Worm (Caenorhabditis elegans): ENCODE measurements around the gene C08F11.7.

C08F11.7 gene

DNA sequence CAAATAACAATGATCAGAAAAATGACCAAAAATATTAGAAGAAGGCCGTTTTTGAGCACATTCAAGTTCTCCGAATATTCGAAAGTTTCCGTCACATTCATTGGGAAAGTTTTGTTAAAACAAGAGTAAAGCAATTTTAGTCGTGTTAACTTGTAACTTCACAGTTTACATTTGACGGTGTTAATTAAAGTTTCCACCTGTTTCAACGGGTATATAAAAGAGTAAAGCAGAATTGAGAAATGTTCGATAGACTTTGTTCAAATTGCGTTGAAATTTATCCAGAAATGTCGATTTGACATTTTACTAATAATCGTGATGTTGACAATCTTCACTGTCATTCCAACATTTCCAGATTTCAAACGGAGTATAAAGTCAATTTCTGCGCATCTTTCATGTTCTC is 8.7 kb downstream of the C08F11.7 start, which contains the start of gene srz-29:
TSS of gene srz-29 (minus strand) at position 101 of the 400 bp plus-strand sequence.
- TF ChIP-seq pax-3 (tag; optimal IDR thresholded peaks at IDR 0.05) (no peak), tbx-2 (tag; optimal IDR thresholded peaks at IDR 0.05) (no peak), ama-1 (optimal IDR thresholded peaks at IDR 0.05) (no peak), nhr-237 (tag; optimal IDR thresholded peaks at IDR 0.05) (no peak), xbp-1 (tag; optimal IDR thresholded peaks at IDR 0.05) (no peak), ceh-90 (tag; optimal IDR thresholded peaks at IDR 0.05) (no peak), irx-1 (tag; optimal IDR thresholded peaks at IDR 0.05) (no peak), sox-4 (tag; optimal IDR thresholded peaks at IDR 0.05) (no peak), grh-1 (GFP tag; IDR thresholded peaks at IDR 0.05) (no peak), snu-23 (GFP tag; optimal IDR thresholded peaks at IDR 0.05) (no peak), lin-15B (tag; optimal IDR thresholded peaks at IDR 0.05) (no peak), hlh-4 (tag; optimal IDR thresholded peaks at IDR 0.05) (no peak)

DNA sequence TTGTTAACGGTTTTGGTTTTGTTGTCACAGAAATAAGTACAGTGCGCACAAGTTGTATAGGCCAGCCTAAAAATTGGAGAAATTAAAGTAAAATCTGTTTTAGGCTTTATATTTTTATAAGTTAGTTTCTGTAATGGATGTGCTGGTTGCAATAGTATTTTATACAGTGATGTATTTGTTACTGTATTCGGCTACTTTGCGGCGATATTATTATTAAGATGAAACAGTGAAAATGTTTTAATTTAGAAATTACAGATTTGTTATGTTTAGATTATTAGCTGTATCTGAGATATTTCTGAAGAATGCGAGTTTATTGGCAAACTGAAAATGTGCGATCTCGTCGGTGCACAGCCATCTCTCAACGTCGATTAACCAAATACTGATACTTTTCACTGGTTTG is 10.5 kb downstream of the C08F11.7 start, which contains the start of gene ule-4:
TSS of gene ule-4 (minus strand) at position 101 of the 400 bp plus-strand sequence.
- TF ChIP-seq pax-3 (tag; optimal IDR thresholded peaks at IDR 0.05) (no peak), lin-15B (tag; optimal IDR thresholded peaks at IDR 0.05) (no peak), egl-27 (tag; optimal IDR thresholded peaks at IDR 0.05) (no peak), nhr-47 (tag; optimal IDR thresholded peaks at IDR 0.05) (no peak), ceh-63 (GFP tag; optimal IDR thresholded peaks at IDR 0.05) (no peak), fkh-4 (tag; optimal IDR thresholded peaks at IDR 0.05; ENCODE audit: borderline replicate concordance) (no peak), dpl-1 (GFP tag; optimal IDR thresholded peaks at IDR 0.05) (no peak), vab-15 (tag; optimal IDR thresholded peaks at IDR 0.05) (no peak), aha-1 (tag; optimal IDR thresholded peaks at IDR 0.05) (no peak), swsn-7 (tag; optimal IDR thresholded peaks at IDR 0.05) (no peak), nhr-19 (GFP tag; conservative IDR thresholded peaks at IDR 0.05) (no peak), grh-1 (GFP tag; IDR thresholded peaks at IDR 0.05) (no peak), ces-1 (GFP tag; optimal IDR thresholded peaks at IDR 0.05) (no peak), jun-1 (tag; optimal IDR thresholded peaks at IDR 0.05) (no peak), fos-1 (tag; optimal IDR thresholded peaks at IDR 0.05) (no peak), nhr-71 (tag; optimal IDR thresholded peaks at IDR 0.05) (no peak), unc-30 (tag; optimal IDR thresholded peaks at IDR 0.05) (no peak), fkh-8 (tag; optimal IDR thresholded peaks at IDR 0.05) (no peak), pag-3 (tag; optimal IDR thresholded peaks at IDR 0.05; ENCODE audit: borderline replicate concordance, insufficient read depth) (no peak), ets-5 (GFP tag; IDR thresholded peaks at IDR 0.05) (no peak)

DNA sequence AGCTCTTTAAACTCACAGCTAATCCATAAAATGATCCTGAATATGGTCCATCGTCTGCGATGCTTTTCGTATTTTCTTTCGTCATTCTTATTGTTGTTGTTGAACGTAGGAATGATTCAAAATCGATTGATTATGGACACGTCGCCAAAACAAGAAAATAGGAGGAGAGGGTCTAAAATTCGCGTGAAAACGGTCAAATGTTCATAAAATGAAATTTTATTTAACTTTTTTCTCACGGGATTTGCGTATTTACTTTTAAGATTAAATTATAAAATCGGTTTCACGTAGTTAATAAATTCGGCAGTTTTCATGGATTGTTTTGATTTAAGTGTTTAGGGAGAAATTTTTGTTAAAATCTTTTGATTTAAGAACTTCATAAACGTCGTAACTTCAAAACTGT is 12.1 kb downstream of the C08F11.7 start, which contains the start of gene C08F11.10:
TSS of gene C08F11.10 (minus strand) at position 101 of the 400 bp plus-strand sequence.
- no peak for TF ChIP-seq vab-15 (tag; optimal IDR thresholded peaks at IDR 0.05)
- TF ChIP-seq elt-3 (tag; optimal IDR thresholded peaks at IDR 0.05): no peak
- TF ChIP-seq mef-2 (tag; optimal IDR thresholded peaks at IDR 0.05): no peak
- no peak for TF ChIP-seq C16A3.4 (tag; optimal IDR thresholded peaks at IDR 0.05)
- TF ChIP-seq irx-1 (tag; optimal IDR thresholded peaks at IDR 0.05): no peak
- TF ChIP-seq lsy-2 (tag; optimal IDR thresholded peaks at IDR 0.05): no peak
- no peak for TF ChIP-seq mab-9 (GFP tag; IDR thresholded peaks at IDR 0.05)
- TF ChIP-seq ces-1 (GFP tag; optimal IDR thresholded peaks at IDR 0.05): no peak

DNA sequence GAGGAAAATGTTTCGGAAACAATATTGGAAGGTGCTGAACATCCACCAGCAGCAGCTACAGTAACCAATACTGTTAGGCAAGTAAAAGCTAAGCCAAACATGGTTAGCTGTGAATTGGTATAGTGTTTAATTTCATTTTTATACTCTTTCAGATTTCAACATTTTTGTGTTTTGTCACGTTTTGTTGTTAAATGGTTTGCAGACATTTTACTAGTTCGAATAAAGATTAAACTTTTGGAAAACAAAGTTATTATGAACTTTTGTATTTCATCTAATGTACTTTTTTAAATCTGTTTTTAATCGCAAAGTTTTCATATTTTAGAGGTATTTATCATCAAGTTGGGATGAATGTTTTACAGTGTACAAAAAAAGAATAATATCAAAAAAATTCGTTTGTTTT is 13.2 kb downstream of the C08F11.7 start, which contains the start of gene C08F11.17:
TSS of gene C08F11.17 (minus strand) at position 101 of the 400 bp plus-strand sequence.
- TF ChIP-seq zag-1 (tag; optimal IDR thresholded peaks at IDR 0.05) (no peak), mef-2 (tag; optimal IDR thresholded peaks at IDR 0.05) (no peak), ama-1 (optimal IDR thresholded peaks at IDR 0.05) (no peak), lir-3 (tag; optimal IDR thresholded peaks at IDR 0.05; ENCODE audit: poor library complexity) (no peak), fkh-8 (tag; optimal IDR thresholded peaks at IDR 0.05) (no peak), sox-4 (tag; optimal IDR thresholded peaks at IDR 0.05) (no peak), jun-1 (tag; optimal IDR thresholded peaks at IDR 0.05) (no peak), hlh-4 (tag; optimal IDR thresholded peaks at IDR 0.05) (no peak), lsy-2 (tag; optimal IDR thresholded peaks at IDR 0.05) (no peak), nhr-71 (tag; optimal IDR thresholded peaks at IDR 0.05) (no peak), mep-1 (tag; optimal IDR thresholded peaks at IDR 0.05) (no peak), unc-130 (tag; optimal IDR thresholded peaks at IDR 0.05) (no peak), efl-3 (GFP tag; optimal IDR thresholded peaks at IDR 0.05) (no peak), ces-1 (GFP tag; optimal IDR thresholded peaks at IDR 0.05) (no peak), dpl-1 (GFP tag; optimal IDR thresholded peaks at IDR 0.05) (no peak)
